Fruit fly (Drosophila melanogaster) whole organism, embryonic: ENCODE data around the gene CG17127.

ENCODE experiments used
- Asciz ChIP-seq: fragments of 200-800 bp; sonication (Bioruptor generic); optimal IDR thresholded peaks from 2 replicates; lab custom pipeline; 2017; ENCODE audit warnings: missing biosample characterization, mild to moderate bottlenecking, missing genetic modification characterization, missing genetic modification reagents
- CG11085 ChIP-seq: fragments of 200-800 bp; sonication (Bioruptor generic); IDR thresholded peaks from 2 replicates; pipeline ENCODE4 v1.3.6; 2022; ENCODE audit warnings: missing biosample characterization, missing genetic modification characterization
- CG12071 ChIP-seq: fragments of 200-800 bp; sonication (Bioruptor generic); optimal IDR thresholded peaks from 3 replicates; lab custom pipeline; 2018; ENCODE audit warnings: missing biosample characterization, mild to moderate bottlenecking, missing genetic modification characterization
- CG12236 ChIP-seq: fragments of 200-800 bp; sonication (Bioruptor generic); optimal IDR thresholded peaks from 2 replicates; lab custom pipeline; 2016; ENCODE audit warnings: missing biosample characterization, missing genetic modification characterization
- CG12659 ChIP-seq: fragments of 200-800 bp; sonication (Bioruptor generic); optimal IDR thresholded peaks from 3 replicates; lab custom pipeline; 2017; ENCODE audit warnings: mild to moderate bottlenecking, missing biosample characterization, missing genetic modification reagents, missing genetic modification characterization
- CG13775 ChIP-seq: fragments of 200-800 bp; sonication (Bioruptor generic); optimal IDR thresholded peaks from 3 replicates; lab custom pipeline; 2017; ENCODE audit warnings: missing biosample characterization, mild to moderate bottlenecking, missing genetic modification characterization
- CG14965 ChIP-seq: fragments of 200-800 bp; sonication (Bioruptor generic); optimal IDR thresholded peaks from 2 replicates; lab custom pipeline; 2016; ENCODE audit warnings: missing biosample characterization, missing genetic modification characterization, borderline replicate concordance
- CG16779 ChIP-seq: fragments of 200-800 bp; sonication (Bioruptor generic); IDR thresholded peaks from 2 replicates; pipeline ENCODE4 v1.3.6; 2022; ENCODE audit warnings: missing biosample characterization, missing genetic modification characterization
- CG17361 ChIP-seq: fragments of 200-800 bp; sonication (Bioruptor generic); IDR thresholded peaks from 3 replicates; pipeline ENCODE4 v1.3.6; 2022; ENCODE audit warnings: missing biosample characterization, missing genetic modification characterization
- CG17829 ChIP-seq: fragments of 200-800 bp; optimal IDR thresholded peaks from 2 replicates; lab custom pipeline; 2019; ENCODE audit warnings: missing biosample characterization, mild to moderate bottlenecking, missing genetic modification characterization, moderate library complexity
- CG3281 ChIP-seq: fragments of 200-800 bp; sonication (Bioruptor generic); optimal IDR thresholded peaks from 3 replicates; lab custom pipeline; 2017; ENCODE audit warnings: missing biosample characterization, mild to moderate bottlenecking, missing genetic modification characterization
- CG33213 ChIP-seq: fragments of 200-800 bp; sonication (Bioruptor generic); optimal IDR thresholded peaks from 3 replicates; lab custom pipeline; 2016; ENCODE audit warnings: missing biosample characterization, missing genetic modification characterization
- CG3847 ChIP-seq: fragments of 200-800 bp; sonication (Bioruptor generic); IDR thresholded peaks from 2 replicates; pipeline ENCODE4 v1.3.6; 2022; ENCODE audit warnings: missing biosample characterization, missing genetic modification characterization
- CG4730 ChIP-seq: fragments of 200-800 bp; sonication (Bioruptor generic); IDR thresholded peaks from 2 replicates; pipeline ENCODE4 v1.3.6; 2022; ENCODE audit warnings: missing biosample characterization, missing genetic modification characterization
- CG5245 ChIP-seq: fragments of 200-800 bp; sonication (Bioruptor generic); optimal IDR thresholded peaks from 3 replicates; lab custom pipeline; 2016; ENCODE audit warnings: missing biosample characterization, missing genetic modification characterization
- CG5953 ChIP-seq: fragments of 200-800 bp; sonication (Bioruptor generic); IDR thresholded peaks from 2 replicates; pipeline ENCODE4 v1.3.6; 2022; ENCODE audit warnings: missing biosample characterization, missing genetic modification characterization
- CG8290 ChIP-seq, 3 experiments: fragments of 200-800 bp; sonication (Bioruptor generic); optimal IDR thresholded peaks; 2 replicates each; lab custom pipeline; 2016 to 2019; ENCODE audit warnings: missing biosample characterization in 3 of 3, missing genetic modification characterization in 3 of 3, mild to moderate bottlenecking in 2 of 3, moderate library complexity in 1 of 3
- CG8359 ChIP-seq: fragments of 200-800 bp; sonication (Bioruptor generic); optimal IDR thresholded peaks from 2 replicates; lab custom pipeline; 2017; ENCODE audit warnings: missing biosample characterization, mild to moderate bottlenecking, missing genetic modification characterization, borderline replicate concordance
- CG8765 ChIP-seq: fragments of 200-800 bp; sonication (Bioruptor generic); IDR thresholded peaks from 2 replicates; pipeline ENCODE4 v1.3.6; 2022; ENCODE audit warnings: missing biosample characterization, missing genetic modification characterization
- CG9817 ChIP-seq: fragments of 200-800 bp; sonication (Bioruptor generic); optimal IDR thresholded peaks from 2 replicates; lab custom pipeline; 2018; ENCODE audit warnings: missing biosample characterization, mild to moderate bottlenecking, missing genetic modification characterization, moderate library complexity
- CG9932 ChIP-seq: fragments of 200-800 bp; sonication (Bioruptor generic); IDR thresholded peaks from 2 replicates; pipeline ENCODE4 v1.3.6; 2022; ENCODE audit warnings: missing biosample characterization, missing genetic modification characterization
- Camta ChIP-seq: fragments of 200-800 bp; sonication (Bioruptor generic); optimal IDR thresholded peaks from 2 replicates; lab custom pipeline; 2016; ENCODE audit warnings: missing biosample characterization, missing genetic modification characterization
- Hey ChIP-seq: fragments of 200-800 bp; sonication (Bioruptor generic); optimal IDR thresholded peaks from 3 replicates; lab custom pipeline; 2018; ENCODE audit warnings: missing biosample characterization, mild to moderate bottlenecking, missing genetic modification characterization
- HmgD ChIP-seq: fragments of 200-800 bp; sonication (Bioruptor generic); optimal IDR thresholded peaks from 3 replicates; lab custom pipeline; 2016; ENCODE audit warnings: missing biosample characterization, missing genetic modification characterization
- MESR4 ChIP-seq: fragments of 200-800 bp; sonication (Bioruptor generic); optimal IDR thresholded peaks from 2 replicates; lab custom pipeline; 2018; ENCODE audit warnings: missing biosample characterization, mild to moderate bottlenecking, missing genetic modification characterization, moderate library complexity
- Meics ChIP-seq: fragments of 200-800 bp; sonication (Bioruptor generic); optimal IDR thresholded peaks from 2 replicates; lab custom pipeline; 2017; ENCODE audit warnings: missing biosample characterization, mild to moderate bottlenecking, missing genetic modification characterization
- Myb ChIP-seq: fragments of 200-800 bp; sonication (Bioruptor generic); optimal IDR thresholded peaks from 2 replicates; lab custom pipeline; 2016; ENCODE audit warnings: missing biosample characterization, missing genetic modification characterization
- Ravus ChIP-seq: fragments of 200-800 bp; sonication (Bioruptor generic); IDR thresholded peaks from 2 replicates; pipeline ENCODE4 v1.3.6; 2022; ENCODE audit warnings: missing biosample characterization, missing genetic modification characterization
- Usf ChIP-seq: fragments of 200-800 bp; sonication (Bioruptor generic); optimal IDR thresholded peaks from 2 replicates; lab custom pipeline; 2017; ENCODE audit warnings: missing genotype, missing biosample characterization, missing genetic modification characterization
- amos ChIP-seq: fragments of 200-800 bp; sonication (Bioruptor generic); IDR thresholded peaks from 2 replicates; pipeline ENCODE4 v1.3.6; 2022; ENCODE audit warnings: missing biosample characterization, missing genetic modification characterization; ENCODE audit not compliant: partially characterized antibody
- aop ChIP-seq: fragments of 200-800 bp; sonication (Bioruptor generic); IDR thresholded peaks from 2 replicates; pipeline ENCODE4 v1.3.6; 2022; ENCODE audit warnings: missing biosample characterization, missing genetic modification characterization
- ap ChIP-seq: fragments of 200-800 bp; sonication (Bioruptor generic); IDR thresholded peaks from 2 replicates; pipeline ENCODE4 v1.3.6; 2022; ENCODE audit warnings: missing biosample characterization, missing genetic modification characterization
- ash1 ChIP-seq: fragments of 200-800 bp; sonication (Bioruptor generic); optimal IDR thresholded peaks from 2 replicates; lab custom pipeline; 2018; ENCODE audit warnings: missing biosample characterization, mild to moderate bottlenecking, missing genetic modification characterization
- btn ChIP-seq: fragments of 200-800 bp; sonication (Bioruptor generic); optimal IDR thresholded peaks from 2 replicates; lab custom pipeline; 2016; ENCODE audit warnings: missing biosample characterization, missing genetic modification characterization
- chinmo ChIP-seq: fragments of 200-800 bp; sonication (Bioruptor generic); IDR thresholded peaks from 4 replicates; pipeline ENCODE4 v1.3.6; 2022; ENCODE audit warnings: missing biosample characterization, missing genetic modification characterization; ENCODE audit not compliant: partially characterized antibody
- dysf ChIP-seq: fragments of 200-800 bp; sonication (Bioruptor generic); IDR thresholded peaks from 3 replicates; pipeline ENCODE4 v1.3.6; 2022; ENCODE audit warnings: missing biosample characterization, missing genetic modification characterization
- fd64A ChIP-seq: fragments of 200-800 bp; sonication (Bioruptor generic); optimal IDR thresholded peaks from 3 replicates; lab custom pipeline; 2018; ENCODE audit warnings: missing biosample characterization, mild to moderate bottlenecking, missing genetic modification characterization
- fru ChIP-seq: fragments of >200 bp; optimal IDR thresholded peaks from 2 replicates; lab custom pipeline; 2017
- ftz-f1 ChIP-seq: fragments of 200-800 bp; sonication (Bioruptor generic); optimal IDR thresholded peaks from 2 replicates; lab custom pipeline; 2016; ENCODE audit warnings: missing biosample characterization, missing genetic modification characterization
- ham ChIP-seq: fragments of 200-800 bp; sonication (Bioruptor generic); IDR thresholded peaks from 2 replicates; pipeline ENCODE4 v1.3.6; 2022; ENCODE audit warnings: missing biosample characterization, missing genetic modification characterization
- her ChIP-seq: fragments of 200-800 bp; sonication (Bioruptor generic); optimal IDR thresholded peaks from 2 replicates; lab custom pipeline; 2016; ENCODE audit warnings: missing biosample characterization, missing genetic modification characterization
- jigr1 ChIP-seq: fragments of 200-800 bp; sonication (Bioruptor generic); IDR thresholded peaks from 3 replicates; pipeline ENCODE4 v1.3.6; 2022; ENCODE audit warnings: missing biosample characterization, missing genetic modification characterization
- kay ChIP-seq: fragments of 200-800 bp; sonication (Bioruptor generic); optimal IDR thresholded peaks from 2 replicates; lab custom pipeline; 2016; ENCODE audit warnings: missing biosample characterization, missing genetic modification characterization
- mam ChIP-seq: fragments of 200-800 bp; sonication (Bioruptor generic); optimal IDR thresholded peaks from 3 replicates; lab custom pipeline; 2016; ENCODE audit warnings: missing biosample characterization, missing genetic modification characterization
- nau ChIP-seq: fragments of 200-800 bp; sonication (Bioruptor generic); optimal IDR thresholded peaks from 3 replicates; lab custom pipeline; 2017; ENCODE audit warnings: missing biosample characterization, mild to moderate bottlenecking, missing genetic modification characterization, missing genetic modification reagents
- ranshi ChIP-seq: fragments of 200-800 bp; sonication (Bioruptor generic); IDR thresholded peaks from 2 replicates; pipeline ENCODE4 v1.3.6; 2022; ENCODE audit warnings: missing biosample characterization, missing genetic modification characterization
- sisA ChIP-seq: fragments of 200-800 bp; sonication (Bioruptor generic); IDR thresholded peaks from 2 replicates; pipeline ENCODE4 v1.3.6; 2022; ENCODE audit warnings: missing biosample characterization, missing genetic modification characterization
- so ChIP-seq: fragments of 200-800 bp; sonication (Bioruptor generic); IDR thresholded peaks from 3 replicates; pipeline ENCODE4 v1.3.6; 2022; ENCODE audit warnings: missing biosample characterization, missing genetic modification characterization
- ssp ChIP-seq: fragments of 200-800 bp; sonication (Bioruptor generic); IDR thresholded peaks from 2 replicates; pipeline ENCODE4 v1.3.6; 2022; ENCODE audit warnings: missing biosample characterization, missing genetic modification characterization
- stc ChIP-seq: fragments of 200-800 bp; sonication (Bioruptor generic); IDR thresholded peaks from 2 replicates; pipeline ENCODE4 v1.3.6; 2022; ENCODE audit warnings: missing biosample characterization, missing genetic modification characterization
- vvl ChIP-seq: fragments of 200-800 bp; sonication (Bioruptor generic); IDR thresholded peaks from 2 replicates; pipeline ENCODE4 v1.3.6; 2022; ENCODE audit warnings: missing biosample characterization, missing genetic modification characterization
- wor ChIP-seq: fragments of 200-800 bp; sonication (Bioruptor generic); IDR thresholded peaks from 2 replicates; pipeline ENCODE4 v1.3.6; 2022; ENCODE audit warnings: missing biosample characterization, missing genetic modification characterization

Gene CG17127

DNA sequence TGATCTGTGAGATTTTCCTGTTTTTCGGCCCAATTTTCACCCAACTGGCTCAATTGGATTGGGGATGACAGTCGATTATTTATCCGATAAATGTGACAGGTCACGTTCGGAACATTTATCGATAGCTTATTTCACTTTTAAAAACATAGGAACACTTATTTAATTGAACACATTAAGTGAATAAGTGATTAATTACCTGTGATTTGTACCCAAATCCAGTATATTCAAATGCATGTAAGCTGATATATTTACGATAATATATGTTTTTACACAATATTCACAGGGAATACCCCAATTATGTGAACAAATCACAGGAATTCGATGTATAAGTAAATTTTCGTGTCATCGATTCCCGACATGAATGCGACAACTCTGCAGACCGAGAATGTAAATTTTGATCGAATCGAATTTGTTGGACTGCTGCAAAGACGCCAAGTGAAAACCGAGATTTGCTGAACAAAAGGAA lies 38.3 kb upstream of the CG17127 start, which contains the start of the genes EMC3 and Dpy-30L1 (continued):
- no peak for TF ChIP-seq CG3281 (GFP tag; lab: Kevin White, UChicago)
- no peak for TF ChIP-seq CG5953 (GFP tag; lab: Robert Waterston, UW)
- no peak for TF ChIP-seq Hey (tag; lab: Kevin White, UChicago)
- peak; percentile 19; the same call in 1 of the 2 replicates for TF ChIP-seq ssp (GFP tag; lab: Robert Waterston, UW)
- no peak for TF ChIP-seq ham (GFP tag; lab: Robert Waterston, UW)
- no peak for TF ChIP-seq CG8359 (GFP tag; lab: Kevin White, UChicago)
- no peak for TF ChIP-seq CG11085 (GFP tag; lab: Robert Waterston, UW)
- no peak for TF ChIP-seq CG14965 (GFP tag; lab: Kevin White, UChicago)
- TF ChIP-seq CG4730 (GFP tag; lab: Robert Waterston, UW) = peak; percentile 32; the same call in 1 of the 2 replicates
- TF ChIP-seq wor (GFP tag; lab: Robert Waterston, UW) = no peak
- no peak for TF ChIP-seq Usf (GFP tag; lab: Kevin White, UChicago)
- TF ChIP-seq CG33213 = peak; percentile 54
- peak; percentile 44 for TF ChIP-seq CG9817 (tag; lab: Kevin White, UChicago)
- TF ChIP-seq chinmo (GFP tag; lab: Robert Waterston, UW) = peak; percentile 76; the same call in 1 of the 4 replicates
- peak; percentile 47; the same call in 1 of the 2 replicates for TF ChIP-seq ranshi (GFP tag; lab: Robert Waterston, UW)
- peak; percentile 13 for TF ChIP-seq Camta (GFP tag; lab: Kevin White, UChicago)
- TF ChIP-seq ap (GFP tag; lab: Robert Waterston, UW) = no peak
- TF ChIP-seq jigr1 (GFP tag; lab: Robert Waterston, UW) = no peak
- no peak for TF ChIP-seq ftz-f1 (GFP tag; lab: Kevin White, UChicago)
- TF ChIP-seq CG3847 = peak; percentile 56
- no peak for TF ChIP-seq fd64A
- peak; percentile 70 for TF ChIP-seq CG13775 (GFP tag; lab: Kevin White, UChicago)
- peak; percentile 67 for TF ChIP-seq CG17361
- TF ChIP-seq CG8290 (GFP tag; optimal IDR thresholded peaks at IDR 0.05; lab: Kevin White, UChicago) = no peak
- TF ChIP-seq CG8290 (tag; optimal IDR thresholded peaks at IDR 0.05; lab: Kevin White, UChicago) = no peak
- peak; percentile 46 for TF ChIP-seq Myb (GFP tag; lab: Kevin White, UChicago)
- TF ChIP-seq fru (lab: Kevin White, UChicago) = no peak
- no peak for TF ChIP-seq stc (GFP tag; lab: Robert Waterston, UW)
- peak; percentile 21 for TF ChIP-seq MESR4
- TF ChIP-seq ash1 (GFP tag; lab: Kevin White, UChicago) = no peak
- TF ChIP-seq aop (GFP tag; lab: Robert Waterston, UW) = no peak
- peak; percentile 57; the same call in 2 of the 3 replicates for TF ChIP-seq dysf
- TF ChIP-seq CG9932 = peak; percentile 69
- TF ChIP-seq HmgD (GFP tag; lab: Kevin White, UChicago) = no peak
- no peak for TF ChIP-seq CG12236 (GFP tag; lab: Kevin White, UChicago)
- no peak for TF ChIP-seq CG8765 (GFP tag; lab: Robert Waterston, UW)
- TF ChIP-seq CG12659 (GFP tag; lab: Kevin White, UChicago) = peak; percentile 83
- no peak for TF ChIP-seq CG5245 (GFP tag; lab: Kevin White, UChicago)
- peak; percentile 48; the same call in 1 of the 3 replicates for TF ChIP-seq so
- TF ChIP-seq nau = no peak
- peak; percentile 34 for TF ChIP-seq sisA (GFP tag; lab: Robert Waterston, UW)
- peak; percentile 58; the same call in 1 of the 2 replicates for TF ChIP-seq vvl
- TF ChIP-seq amos (GFP tag; lab: Robert Waterston, UW) = peak; percentile 74
- no peak for TF ChIP-seq Ravus (GFP tag; lab: Robert Waterston, UW)
- no peak for TF ChIP-seq Asciz (GFP tag; lab: Kevin White, UChicago)
- TF ChIP-seq CG17829 (tag; lab: Kevin White, UChicago) = peak; percentile 64
- no peak for TF ChIP-seq Meics
- peak; percentile 55 for TF ChIP-seq mam
- TF ChIP-seq CG16779 (GFP tag; lab: Robert Waterston, UW) = no peak
- peak; percentile 30 for TF ChIP-seq kay (GFP tag; lab: Kevin White, UChicago)
- no peak for TF ChIP-seq her (GFP tag; lab: Kevin White, UChicago)
- TF ChIP-seq CG12071 (GFP tag; lab: Kevin White, UChicago) = no peak
- no peak for TF ChIP-seq btn
